Worm (Caenorhabditis elegans): ENCODE results near the gene gldi-11.
"Not testable (repeated sequence)": the region's sequence is repeated elsewhere in the genome, so short reads cannot be mapped to it uniquely, and the experiment has no call there.

The gldi-11 gene

ce11 chrII:4916462-4916861, 29.1 kb downstream of the gldi-11 start, which contains the start of gene msp-31:
TSS of gene msp-31 (minus strand) at chrII:4916562.
- not testable (repeated sequence) for TF ChIP-seq nfya-1 (tag; optimal IDR thresholded peaks at IDR 0.05; ENCODE audit: borderline replicate concordance, insufficient read depth); ztf-6 (GFP tag; IDR thresholded peaks at IDR 0.05); bed-1 (GFP tag; IDR thresholded peaks at IDR 0.05)

- no peak for TF ChIP-seq lir-1 (GFP tag; conservative IDR thresholded peaks at IDR 0.05)
- TF ChIP-seq ceh-27 (GFP tag; optimal IDR thresholded peaks at IDR 0.05) = no peak
- TF ChIP-seq lag-1 (GFP tag; IDR thresholded peaks at IDR 0.05) = no peak
- no peak for TF ChIP-seq Y56A3A.18 (GFP tag; IDR thresholded peaks at IDR 0.05)
- no peak for TF ChIP-seq attf-5 (GFP tag; optimal IDR thresholded peaks at IDR 0.05)
- TF ChIP-seq attf-6 (GFP tag; IDR thresholded peaks at IDR 0.05) = no peak
These were observed 30.0 kb downstream of the gldi-11 start for ce11 chrII:4915572-4915971.

ce11 chrII:4914214-4914613, 31.4 kb downstream of the gldi-11 start, which contains the start of gene R05F9.11:
TSS of gene R05F9.11 (minus strand) at chrII:4914218.
- no peak for TF ChIP-seq C06A6.2 (GFP tag; conservative IDR thresholded peaks at IDR 0.05)
- no peak for TF ChIP-seq F57A8.1 (GFP tag; optimal IDR thresholded peaks at IDR 0.05)
- no peak for TF ChIP-seq snpc-3.4 (tag; optimal IDR thresholded peaks at IDR 0.05)
- no peak for TF ChIP-seq ceh-27 (GFP tag; optimal IDR thresholded peaks at IDR 0.05)
- no peak for TF ChIP-seq gei-17 (GFP tag; optimal IDR thresholded peaks at IDR 0.05)
- TF ChIP-seq madf-6 (GFP tag; IDR thresholded peaks at IDR 0.05) = peak; percentile 93
- no peak for TF ChIP-seq F10E7.11 (tag; optimal IDR thresholded peaks at IDR 0.05)
- peak; percentile 95 for TF ChIP-seq F33H1.4 (GFP tag; IDR thresholded peaks at IDR 0.05)
- no peak for TF ChIP-seq Y79H2A.3 (GFP tag; conservative IDR thresholded peaks at IDR 0.05)
- no peak for TF ChIP-seq fkh-3 (tag; optimal IDR thresholded peaks at IDR 0.05)
- TF ChIP-seq nhr-90 (tag; optimal IDR thresholded peaks at IDR 0.05) = no peak
- TF ChIP-seq snpc-4 (GFP tag; optimal IDR thresholded peaks at IDR 0.05) = no peak
- no peak for TF ChIP-seq snpc-4 (tag; optimal IDR thresholded peaks at IDR 0.05)
- peak; percentile 79 for TF ChIP-seq him-1 (tag; optimal IDR thresholded peaks at IDR 0.05)
- no peak for TF ChIP-seq dpff-1 (tag; optimal IDR thresholded peaks at IDR 0.05)
- TF ChIP-seq hmg-1.2 (GFP tag; IDR thresholded peaks at IDR 0.05) = no peak
- TF ChIP-seq lir-1 (GFP tag; conservative IDR thresholded peaks at IDR 0.05) = no peak
- no peak for TF ChIP-seq F39B2.1 (GFP tag; IDR thresholded peaks at IDR 0.05)
- TF ChIP-seq aptf-2 (GFP tag; conservative IDR thresholded peaks at IDR 0.05) = no peak
- no peak for TF ChIP-seq egrh-3 (GFP tag; IDR thresholded peaks at IDR 0.05)
- no peak for TF ChIP-seq tbx-9 (tag; optimal IDR thresholded peaks at IDR 0.05; ENCODE audit: borderline replicate concordance)
- no peak for TF ChIP-seq pbrm-1 (GFP tag; IDR thresholded peaks at IDR 0.05)
- TF ChIP-seq mes-4 (tag; optimal IDR thresholded peaks at IDR 0.05) = no peak
- no peak for TF ChIP-seq nfya-2 (GFP tag; IDR thresholded peaks at IDR 0.05)
- no peak for TF ChIP-seq ztf-28 (GFP tag; IDR thresholded peaks at IDR 0.05)
- no peak for TF ChIP-seq attf-5 (GFP tag; optimal IDR thresholded peaks at IDR 0.05)
- no peak for TF ChIP-seq ztf-18 (tag; optimal IDR thresholded peaks at IDR 0.05)
- TF ChIP-seq egl-44 (GFP tag; IDR thresholded peaks at IDR 0.05) = no peak
- TF ChIP-seq efl-1 (GFP tag; optimal IDR thresholded peaks at IDR 0.05) = peak; percentile 27
- TF ChIP-seq cebp-2 (GFP tag; IDR thresholded peaks at IDR 0.05) = no peak
- TF ChIP-seq tlf-1 (GFP tag; optimal IDR thresholded peaks at IDR 0.05) = peak; percentile 4
- peak; percentile 43 for TF ChIP-seq F49E8.2 (tag; optimal IDR thresholded peaks at IDR 0.05; ENCODE audit: insufficient read depth)
- TF ChIP-seq ceh-79 (tag; optimal IDR thresholded peaks at IDR 0.05) = no peak
- TF ChIP-seq ama-1 (optimal IDR thresholded peaks at IDR 0.05) = no peak
- no peak for TF ChIP-seq ama-1 (GFP tag; optimal IDR thresholded peaks at IDR 0.05)
- TF ChIP-seq Y53F4B.3 (GFP tag; IDR thresholded peaks at IDR 0.05) = no peak
- no peak for TF ChIP-seq ceh-58 (GFP tag; IDR thresholded peaks at IDR 0.05)
- TF ChIP-seq hlh-26 (GFP tag; conservative IDR thresholded peaks at IDR 0.05) = no peak
- no peak for TF ChIP-seq hlh-12 (tag; optimal IDR thresholded peaks at IDR 0.05)
- no peak for TF ChIP-seq ekl-4 (GFP tag; IDR thresholded peaks at IDR 0.05)
- TF ChIP-seq ceh-91 (GFP tag; IDR thresholded peaks at IDR 0.05) = 0 out of 2 replicates have a peak, but pooled peaks have one; percentile 52

Data from whole organism, young adult.